Worm (Caenorhabditis elegans) whole organism, midembryonic: ENCODE measurements around the gene str-2.

ENCODE experiments used
- T22C8.4 ChIP-seq: fragments of 200-800 bp; sonication (Bioruptor generic); IDR thresholded peaks from 2 replicates; pipeline ENCODE4 v1.3.6; 2022; ENCODE audit warnings: missing genetic modification characterization, missing compliant biosample characterization
- cog-1 ChIP-seq: sonication (generic microtip); optimal IDR thresholded peaks from 2 replicates; lab custom pipeline; 2016; ENCODE audit warnings: missing genetic modification characterization, missing compliant biosample characterization
- flt-1 ChIP-seq: fragments of 200-800 bp; sonication (Bioruptor generic); IDR thresholded peaks from 2 replicates; pipeline ENCODE4 v1.3.6; 2022; ENCODE audit warnings: missing genetic modification characterization, missing compliant biosample characterization
- klf-2 ChIP-seq: fragments of 200-800 bp; sonication (Bioruptor generic); conservative IDR thresholded peaks from 2 replicates; pipeline ENCODE4 v1.3.6; 2022; ENCODE audit warnings: missing genetic modification reagents, missing genetic modification characterization, missing compliant biosample characterization
- med-1 ChIP-seq: sonication (generic microtip); optimal IDR thresholded peaks from 2 replicates; lab custom pipeline; 2017; ENCODE audit warnings: missing genetic modification characterization, mild to moderate bottlenecking, missing compliant biosample characterization, antibody characterized with exemption, missing genetic modification reagents; ENCODE audit not compliant: insufficient read depth
- ref-1 ChIP-seq: fragments of 200-800 bp; sonication (Bioruptor generic); conservative IDR thresholded peaks from 2 replicates; pipeline ENCODE4 v1.3.6; 2022; ENCODE audit warnings: missing genetic modification reagents, missing genetic modification characterization, missing compliant biosample characterization
- tab-1 ChIP-seq: fragments of 200-800 bp; sonication (Bioruptor generic); IDR thresholded peaks from 2 replicates; pipeline ENCODE4 v1.3.6; 2022; ENCODE audit warnings: missing genetic modification characterization, missing compliant biosample characterization
- ztf-23 ChIP-seq: fragments of 200-800 bp; sonication (Bioruptor generic); IDR thresholded peaks from 2 replicates; pipeline ENCODE4 v1.3.6; 2022; ENCODE audit warnings: missing genetic modification reagents, missing genetic modification characterization, missing compliant biosample characterization
- ztf-29 ChIP-seq: fragments of 200-800 bp; sonication (Bioruptor generic); IDR thresholded peaks from 2 replicates; pipeline ENCODE4 v1.3.6; 2022; ENCODE audit warnings: missing genetic modification reagents, missing genetic modification characterization, missing compliant biosample characterization

Gene str-2

ce11 chrV:9805161-9805560, 18.9 kb downstream of the str-2 start, which contains the start of gene sru-37:
TSS of gene sru-37 (plus strand) at chrV:9805461.
- no peak for TF ChIP-seq cog-1
- TF ChIP-seq tab-1: no peak
- TF ChIP-seq klf-2 (GFP tag; lab: Robert Waterston, UW): no peak
- TF ChIP-seq med-1 (GFP tag; lab: Kevin White, UChicago): no peak
- no peak for TF ChIP-seq flt-1 (GFP tag; lab: Robert Waterston, UW)
- no peak for TF ChIP-seq T22C8.4 (GFP tag; lab: Robert Waterston, UW)
- no peak for TF ChIP-seq ref-1 (GFP tag; lab: Robert Waterston, UW)
- no peak for TF ChIP-seq ztf-23 (GFP tag; lab: Robert Waterston, UW)
- no peak for TF ChIP-seq ztf-29 (GFP tag; lab: Robert Waterston, UW)

- TF ChIP-seq cog-1 (no peak), ztf-23 (GFP tag; lab: Robert Waterston, UW) (no peak), flt-1 (GFP tag; lab: Robert Waterston, UW) (no peak), ref-1 (GFP tag; lab: Robert Waterston, UW) (no peak), ztf-29 (GFP tag; lab: Robert Waterston, UW) (no peak), tab-1 (no peak), klf-2 (GFP tag; lab: Robert Waterston, UW) (no peak), med-1 (GFP tag; lab: Kevin White, UChicago) (no peak), T22C8.4 (GFP tag; lab: Robert Waterston, UW) (no peak)
Observed at ce11 chrV:9803176-9803575, 20.9 kb downstream of the str-2 start, which contains the start of gene sru-39. TSS of gene sru-39 (plus strand) at chrV:9803476.

DNA sequence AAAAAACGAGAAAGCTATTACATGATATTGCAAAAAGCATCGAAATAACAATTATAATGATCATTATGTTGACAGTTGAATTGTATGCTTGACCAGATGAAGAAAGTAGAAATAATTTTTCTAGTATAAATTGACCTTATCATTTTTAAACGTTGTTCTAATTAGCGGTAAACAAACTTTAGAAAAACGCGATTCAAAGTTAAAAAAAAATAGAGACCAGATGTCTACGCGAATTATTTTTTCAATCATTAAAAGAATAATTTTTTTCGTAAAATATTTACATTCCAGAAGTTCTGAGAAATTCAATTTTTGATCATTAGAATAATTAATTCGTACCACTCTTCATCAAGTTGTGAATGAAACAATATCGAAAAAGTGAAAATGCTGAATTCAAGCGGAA, 22.1 kb downstream of the str-2 start, which contains the start of gene F46B6.10:
TSS of gene F46B6.10 (minus strand) at position 101 of the 400 bp plus-strand sequence.
- no peak for TF ChIP-seq T22C8.4 (GFP tag; lab: Robert Waterston, UW)

ce11 chrV:9799076-9799475, 25.0 kb downstream of the str-2 start, which contains the start of gene F46B6.13:
TSS of gene F46B6.13 (minus strand) at chrV:9799176.
- no peak for TF ChIP-seq klf-2 (GFP tag; lab: Robert Waterston, UW)
- TF ChIP-seq ztf-23 (GFP tag; lab: Robert Waterston, UW): no peak
- no peak for TF ChIP-seq T22C8.4 (GFP tag; lab: Robert Waterston, UW)
- TF ChIP-seq med-1 (GFP tag; lab: Kevin White, UChicago): no peak
- no peak for TF ChIP-seq ztf-29 (GFP tag; lab: Robert Waterston, UW)
- no peak for TF ChIP-seq flt-1 (GFP tag; lab: Robert Waterston, UW)
- no peak for TF ChIP-seq tab-1
- no peak for TF ChIP-seq cog-1
- no peak for TF ChIP-seq ref-1 (GFP tag; lab: Robert Waterston, UW)

DNA sequence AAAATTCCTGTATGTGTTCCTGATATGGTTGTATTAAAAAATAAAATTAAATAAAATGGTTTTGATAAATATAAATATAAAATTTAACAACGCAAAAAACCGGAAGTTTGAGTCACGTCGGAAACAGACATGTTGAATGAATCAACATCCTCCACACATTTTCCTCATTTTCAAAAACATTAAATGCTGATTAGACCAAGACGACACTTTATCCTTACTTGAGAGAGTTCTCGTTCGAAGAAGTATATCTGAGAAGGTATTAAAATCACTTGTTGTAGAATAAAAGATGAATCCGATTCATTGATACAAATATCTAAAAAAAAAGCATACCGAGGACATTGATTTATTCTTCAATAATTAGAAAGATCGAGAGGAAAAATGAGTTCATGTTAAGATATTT, 25.8 kb downstream of the str-2 start:
- TF ChIP-seq ref-1 (GFP tag; lab: Robert Waterston, UW) (no peak), ztf-29 (GFP tag; lab: Robert Waterston, UW) (no peak), med-1 (GFP tag; lab: Kevin White, UChicago) (no peak), flt-1 (GFP tag; lab: Robert Waterston, UW) (no peak), cog-1 (no peak), ztf-23 (GFP tag; lab: Robert Waterston, UW) (no peak), T22C8.4 (GFP tag; lab: Robert Waterston, UW) (no peak), tab-1 (no peak), klf-2 (GFP tag; lab: Robert Waterston, UW) (no peak)

ce11 chrV:9796562-9796961, 27.5 kb downstream of the str-2 start, which contains the start of gene F46B6.9:
TSS of gene F46B6.9 (plus strand) at chrV:9796862.
- no peak for TF ChIP-seq med-1 (GFP tag; lab: Kevin White, UChicago)
- no peak for TF ChIP-seq ztf-29 (GFP tag; lab: Robert Waterston, UW)
- no peak for TF ChIP-seq ztf-23 (GFP tag; lab: Robert Waterston, UW)
- TF ChIP-seq cog-1: no peak
- TF ChIP-seq tab-1: no peak
- TF ChIP-seq T22C8.4 (GFP tag; lab: Robert Waterston, UW): no peak
- no peak for TF ChIP-seq ref-1 (GFP tag; lab: Robert Waterston, UW)
- TF ChIP-seq flt-1 (GFP tag; lab: Robert Waterston, UW): no peak
- TF ChIP-seq klf-2 (GFP tag; lab: Robert Waterston, UW): no peak

- TF ChIP-seq T22C8.4 (GFP tag; lab: Robert Waterston, UW) (no peak), klf-2 (GFP tag; lab: Robert Waterston, UW) (no peak), flt-1 (GFP tag; lab: Robert Waterston, UW) (no peak), ztf-29 (GFP tag; lab: Robert Waterston, UW) (no peak), ref-1 (GFP tag; lab: Robert Waterston, UW) (no peak), med-1 (GFP tag; lab: Kevin White, UChicago) (no peak), ztf-23 (GFP tag; lab: Robert Waterston, UW) (no peak), tab-1 (no peak), cog-1 (no peak)
Observed at ce11 chrV:9796002-9796401, 28.0 kb downstream of the str-2 start.

DNA sequence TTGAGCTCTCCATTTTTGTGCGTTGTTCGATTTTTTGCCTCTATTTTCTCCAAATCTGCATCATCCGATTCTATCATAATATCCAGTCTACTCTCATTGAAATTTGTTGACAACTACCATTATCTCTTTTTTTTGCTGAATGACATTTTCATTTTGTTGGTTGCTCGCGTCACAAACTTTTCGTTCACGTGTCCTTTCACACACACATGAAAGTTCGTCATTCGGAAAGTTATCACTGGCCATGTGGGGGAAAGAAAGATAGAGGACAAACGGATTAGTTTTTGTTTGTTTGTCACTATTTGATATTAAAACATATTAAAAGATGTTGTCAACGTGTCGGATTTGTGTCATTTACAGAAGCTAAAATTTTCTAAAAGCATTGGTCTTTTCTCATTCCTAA, 29.1 kb downstream of the str-2 start:
- no peak for TF ChIP-seq cog-1
- TF ChIP-seq ztf-29 (GFP tag; lab: Robert Waterston, UW): no peak
- no peak for TF ChIP-seq klf-2 (GFP tag; lab: Robert Waterston, UW)
- no peak for TF ChIP-seq flt-1 (GFP tag; lab: Robert Waterston, UW)
- no peak for TF ChIP-seq med-1 (GFP tag; lab: Kevin White, UChicago)
- TF ChIP-seq T22C8.4 (GFP tag; lab: Robert Waterston, UW): no peak
- TF ChIP-seq ref-1 (GFP tag; lab: Robert Waterston, UW): no peak
- no peak for TF ChIP-seq ztf-23 (GFP tag; lab: Robert Waterston, UW)
- no peak for TF ChIP-seq tab-1

- TF ChIP-seq ztf-23 (GFP tag; lab: Robert Waterston, UW) (no peak), klf-2 (GFP tag; lab: Robert Waterston, UW) (no peak), med-1 (GFP tag; lab: Kevin White, UChicago) (no peak), tab-1 (no peak), ref-1 (GFP tag; lab: Robert Waterston, UW) (no peak), ztf-29 (GFP tag; lab: Robert Waterston, UW) (no peak), cog-1 (no peak), flt-1 (GFP tag; lab: Robert Waterston, UW) (no peak), T22C8.4 (GFP tag; lab: Robert Waterston, UW) (no peak)
Observed at ce11 chrV:9791332-9791731, 32.7 kb downstream of the str-2 start, which contains the start of gene lipl-2. TSS of gene lipl-2 (plus strand) at chrV:9791567.
